Fruit fly (Drosophila melanogaster) whole organism, embryonic: ENCODE measurements around the gene Unc-115b.

Experiments used
- CG10366 ChIP-seq: fragments of 200-800 bp; sonication (Bioruptor generic); IDR thresholded peaks from 2 replicates; pipeline ENCODE4 v1.3.6; 2022; ENCODE audit warnings: missing biosample characterization, missing genetic modification characterization
- CG10462 ChIP-seq: fragments of 200-800 bp; sonication (Bioruptor generic); optimal IDR thresholded peaks from 2 replicates; lab custom pipeline; 2016; ENCODE audit warnings: missing biosample characterization, missing genetic modification characterization
- CG11085 ChIP-seq: fragments of 200-800 bp; sonication (Bioruptor generic); IDR thresholded peaks from 2 replicates; pipeline ENCODE4 v1.3.6; 2022; ENCODE audit warnings: missing biosample characterization, missing genetic modification characterization
- CG11247 ChIP-seq: fragments of 200-800 bp; sonication (Bioruptor generic); IDR thresholded peaks from 2 replicates; pipeline ENCODE4 v1.3.6; 2022; ENCODE audit warnings: missing biosample characterization, missing genetic modification characterization
- CG12071 ChIP-seq: fragments of 200-800 bp; sonication (Bioruptor generic); optimal IDR thresholded peaks from 3 replicates; lab custom pipeline; 2018; ENCODE audit warnings: missing biosample characterization, mild to moderate bottlenecking, missing genetic modification characterization
- CG12155 ChIP-seq: fragments of 200-800 bp; sonication (Bioruptor generic); optimal IDR thresholded peaks from 3 replicates; lab custom pipeline; 2016; ENCODE audit warnings: missing biosample characterization, missing genetic modification characterization
- CG12769 ChIP-seq: fragments of 200-800 bp; sonication (Bioruptor generic); optimal IDR thresholded peaks from 2 replicates; lab custom pipeline; 2019; ENCODE audit warnings: missing biosample characterization, mild to moderate bottlenecking, missing genetic modification characterization, moderate library complexity
- CG14710 ChIP-seq: fragments of 200-800 bp; sonication (Bioruptor generic); optimal IDR thresholded peaks from 3 replicates; lab custom pipeline; 2019; ENCODE audit warnings: missing biosample characterization, mild to moderate bottlenecking, missing genetic modification characterization, moderate library complexity
- CG1602 ChIP-seq: fragments of 200-800 bp; sonication (Bioruptor generic); optimal IDR thresholded peaks from 3 replicates; lab custom pipeline; 2016; ENCODE audit warnings: missing biosample characterization, missing genetic modification characterization
- CG17359 ChIP-seq: fragments of 200-800 bp; sonication (Bioruptor generic); optimal IDR thresholded peaks from 3 replicates; lab custom pipeline; 2018; ENCODE audit warnings: missing biosample characterization, mild to moderate bottlenecking, missing genetic modification characterization, moderate library complexity
- CG6654 ChIP-seq: fragments of 200-800 bp; sonication (Bioruptor generic); optimal IDR thresholded peaks from 2 replicates; lab custom pipeline; 2017; ENCODE audit warnings: missing biosample characterization, mild to moderate bottlenecking, missing genetic modification characterization
- CG6683 ChIP-seq: fragments of 200-800 bp; sonication (Bioruptor generic); optimal IDR thresholded peaks from 2 replicates; lab custom pipeline; 2017; ENCODE audit warnings: missing biosample characterization, mild to moderate bottlenecking, missing genetic modification characterization, missing genetic modification reagents
- CG8944 ChIP-seq: fragments of 200-800 bp; sonication (Bioruptor generic); optimal IDR thresholded peaks from 3 replicates; lab custom pipeline; 2016; ENCODE audit warnings: missing biosample characterization, missing genetic modification characterization
- CHES-1-like ChIP-seq: fragments of 200-800 bp; sonication (Bioruptor generic); optimal IDR thresholded peaks from 2 replicates; lab custom pipeline; 2016; ENCODE audit warnings: missing biosample characterization, missing genetic modification characterization
- Ets65A ChIP-seq: fragments of 200-800 bp; sonication (Bioruptor generic); peaks from one replicate; lab custom pipeline; 2016; ENCODE audit warnings: missing biosample characterization, missing genetic modification characterization
- Gug ChIP-seq: fragments of 200-800 bp; sonication (Bioruptor generic); IDR thresholded peaks from 4 replicates; pipeline ENCODE4 v1.3.6; 2022; ENCODE audit warnings: missing biosample characterization, missing genetic modification characterization
- HLHmδ ChIP-seq: fragments of 200-800 bp; sonication (Bioruptor generic); optimal IDR thresholded peaks from 2 replicates; lab custom pipeline; 2018; ENCODE audit warnings: missing biosample characterization, mild to moderate bottlenecking, missing genetic modification characterization, moderate library complexity
- HmgZ ChIP-seq: fragments of 200-800 bp; sonication (Bioruptor generic); optimal IDR thresholded peaks from 2 replicates; lab custom pipeline; 2018; ENCODE audit warnings: missing biosample characterization, mild to moderate bottlenecking, missing genetic modification characterization
- Hsf ChIP-seq: fragments of 200-800 bp; sonication (Bioruptor generic); optimal IDR thresholded peaks from 3 replicates; lab custom pipeline; 2016; ENCODE audit warnings: missing biosample characterization, missing genetic modification characterization
- Lhr ChIP-seq: fragments of 200-800 bp; sonication (Bioruptor generic); optimal IDR thresholded peaks from 3 replicates; lab custom pipeline; 2017; ENCODE audit warnings: mild to moderate bottlenecking, missing biosample characterization, missing genetic modification reagents, missing genetic modification characterization
- Mad ChIP-seq: fragments of 200-800 bp; sonication (Bioruptor generic); optimal IDR thresholded peaks from 2 replicates; lab custom pipeline; 2016; ENCODE audit warnings: missing biosample characterization, missing genetic modification characterization
- Spps ChIP-seq: fragments of 200-800 bp; sonication (Bioruptor generic); optimal IDR thresholded peaks from 2 replicates; lab custom pipeline; 2018; ENCODE audit warnings: missing biosample characterization, mild to moderate bottlenecking, missing genetic modification characterization
- Taf1 ChIP-seq: fragments of 200-800 bp; sonication (Bioruptor generic); IDR thresholded peaks from 2 replicates; pipeline ENCODE4 v1.3.6; 2022; ENCODE audit warnings: missing biosample characterization, missing genetic modification characterization
- aop ChIP-seq: fragments of 200-800 bp; sonication (Bioruptor generic); IDR thresholded peaks from 2 replicates; pipeline ENCODE4 v1.3.6; 2022; ENCODE audit warnings: missing biosample characterization, missing genetic modification characterization
- ase ChIP-seq: fragments of 200-800 bp; sonication (Bioruptor generic); IDR thresholded peaks from 3 replicates; pipeline ENCODE4 v1.3.6; 2022; ENCODE audit warnings: missing biosample characterization, missing genetic modification characterization
- az2 ChIP-seq: fragments of 200-800 bp; sonication (Bioruptor generic); optimal IDR thresholded peaks from 3 replicates; lab custom pipeline; 2016; ENCODE audit warnings: missing biosample characterization, missing genetic modification characterization
- cato ChIP-seq: fragments of 200-800 bp; sonication (Bioruptor generic); optimal IDR thresholded peaks from 2 replicates; lab custom pipeline; 2016; ENCODE audit warnings: missing biosample characterization, missing genetic modification characterization, borderline replicate concordance
- crol ChIP-seq: fragments of 200-800 bp; sonication (Bioruptor generic); IDR thresholded peaks from 2 replicates; pipeline ENCODE4 v1.3.6; 2022; ENCODE audit warnings: missing biosample characterization, missing genetic modification characterization
- da ChIP-seq: fragments of 200-800 bp; sonication (Bioruptor generic); optimal IDR thresholded peaks from 2 replicates; lab custom pipeline; 2016; ENCODE audit warnings: missing biosample characterization, missing genetic modification characterization
- dan ChIP-seq: fragments of 200-800 bp; sonication (Bioruptor generic); IDR thresholded peaks from 2 replicates; pipeline ENCODE4 v1.3.6; 2022; ENCODE audit warnings: missing biosample characterization, missing genetic modification characterization
- dm ChIP-seq: fragments of 200-800 bp; sonication (Bioruptor generic); optimal IDR thresholded peaks from 3 replicates; lab custom pipeline; 2016; ENCODE audit warnings: missing biosample characterization, missing genetic modification characterization
- dpn ChIP-seq, 2 experiments: fragments of 200-800 bp; sonication (Bioruptor generic); optimal IDR thresholded peaks; 3 replicates each; lab custom pipeline; 2016; ENCODE audit warnings: missing biosample characterization in 2 of 2, missing genetic modification characterization in 2 of 2
- ems ChIP-seq: fragments of 200-800 bp; sonication (Bioruptor generic); optimal IDR thresholded peaks from 3 replicates; lab custom pipeline; 2016; ENCODE audit warnings: missing biosample characterization, missing genetic modification characterization
- gem ChIP-seq: fragments of 200-800 bp; sonication (Bioruptor generic); optimal IDR thresholded peaks from 2 replicates; lab custom pipeline; 2019; ENCODE audit warnings: missing biosample characterization, mild to moderate bottlenecking, missing genetic modification characterization, moderate library complexity
- grau ChIP-seq: fragments of 200-800 bp; optimal IDR thresholded peaks from 3 replicates; lab custom pipeline; 2019; ENCODE audit warnings: missing biosample characterization, mild to moderate bottlenecking, missing genetic modification characterization, moderate library complexity
- grn ChIP-seq: fragments of 200-800 bp; sonication (Bioruptor generic); optimal IDR thresholded peaks from 3 replicates; lab custom pipeline; 2017; ENCODE audit warnings: missing biosample characterization, missing genetic modification characterization
- jing ChIP-seq: fragments of 200-800 bp; sonication (Bioruptor generic); optimal IDR thresholded peaks from 2 replicates; lab custom pipeline; 2018; ENCODE audit warnings: missing biosample characterization, mild to moderate bottlenecking, missing genetic modification characterization
- kah ChIP-seq: fragments of 200-800 bp; sonication (Bioruptor generic); optimal IDR thresholded peaks from 2 replicates; lab custom pipeline; 2018; ENCODE audit warnings: missing biosample characterization, mild to moderate bottlenecking, missing genetic modification characterization
- mld ChIP-seq: fragments of 200-800 bp; sonication (Bioruptor generic); IDR thresholded peaks from 3 replicates; pipeline ENCODE4 v1.3.6; 2022; ENCODE audit warnings: missing biosample characterization, missing genetic modification characterization; ENCODE audit not compliant: partially characterized antibody
- nerfin-2 ChIP-seq: fragments of 200-800 bp; sonication (Bioruptor generic); IDR thresholded peaks from 2 replicates; pipeline ENCODE4 v1.3.6; 2022; ENCODE audit warnings: missing biosample characterization, missing genetic modification characterization; ENCODE audit not compliant: partially characterized antibody
- oc ChIP-seq: fragments of 200-800 bp; sonication (Bioruptor generic); optimal IDR thresholded peaks from 2 replicates; lab custom pipeline; 2018; ENCODE audit warnings: missing biosample characterization, mild to moderate bottlenecking, missing genetic modification characterization, moderate library complexity
- pb ChIP-seq: fragments of 200-800 bp; sonication (Bioruptor generic); optimal IDR thresholded peaks from 3 replicates; lab custom pipeline; 2016; ENCODE audit warnings: missing biosample characterization, missing genetic modification characterization
- pfk ChIP-seq: fragments of 200-800 bp; sonication (Bioruptor generic); optimal IDR thresholded peaks from 2 replicates; lab custom pipeline; 2018; ENCODE audit warnings: missing biosample characterization, mild to moderate bottlenecking, missing genetic modification characterization, moderate library complexity
- pita ChIP-seq: fragments of 200-800 bp; sonication (Bioruptor generic); optimal IDR thresholded peaks from 2 replicates; lab custom pipeline; 2017; ENCODE audit warnings: missing biosample characterization, mild to moderate bottlenecking, missing genetic modification characterization
- pum ChIP-seq: fragments of 200-800 bp; sonication (Bioruptor generic); optimal IDR thresholded peaks from 2 replicates; lab custom pipeline; 2016; ENCODE audit warnings: missing biosample characterization, missing genetic modification characterization
- ro ChIP-seq: fragments of 200-800 bp; sonication (Bioruptor generic); IDR thresholded peaks from 2 replicates; pipeline ENCODE4 v1.3.6; 2022; ENCODE audit warnings: missing biosample characterization, missing genetic modification characterization
- schlank ChIP-seq: fragments of 200-800 bp; sonication (Bioruptor generic); optimal IDR thresholded peaks from 2 replicates; lab custom pipeline; 2018; ENCODE audit warnings: missing biosample characterization, mild to moderate bottlenecking, missing genetic modification characterization
- sima ChIP-seq: fragments of 200-800 bp; sonication (Bioruptor generic); optimal IDR thresholded peaks from 2 replicates; lab custom pipeline; 2016; ENCODE audit warnings: missing biosample characterization, missing genetic modification characterization
- ssp ChIP-seq: fragments of 200-800 bp; sonication (Bioruptor generic); IDR thresholded peaks from 2 replicates; pipeline ENCODE4 v1.3.6; 2022; ENCODE audit warnings: missing biosample characterization, missing genetic modification characterization
- unc-4 ChIP-seq: fragments of 200-800 bp; sonication (Bioruptor generic); IDR thresholded peaks from 2 replicates; pipeline ENCODE4 v1.3.6; 2022; ENCODE audit warnings: missing biosample characterization, missing genetic modification characterization; ENCODE audit not compliant: partially characterized antibody
- usp ChIP-seq: fragments of >200 bp; optimal IDR thresholded peaks from 2 replicates; lab custom pipeline; 2017; ENCODE audit warnings: missing biosample characterization, missing genetic modification characterization
- vfl ChIP-seq: fragments of 200-800 bp; sonication (Bioruptor generic); optimal IDR thresholded peaks from 2 replicates; lab custom pipeline; 2016; ENCODE audit warnings: missing biosample characterization, missing genetic modification characterization

Unc-115b gene

DNA sequence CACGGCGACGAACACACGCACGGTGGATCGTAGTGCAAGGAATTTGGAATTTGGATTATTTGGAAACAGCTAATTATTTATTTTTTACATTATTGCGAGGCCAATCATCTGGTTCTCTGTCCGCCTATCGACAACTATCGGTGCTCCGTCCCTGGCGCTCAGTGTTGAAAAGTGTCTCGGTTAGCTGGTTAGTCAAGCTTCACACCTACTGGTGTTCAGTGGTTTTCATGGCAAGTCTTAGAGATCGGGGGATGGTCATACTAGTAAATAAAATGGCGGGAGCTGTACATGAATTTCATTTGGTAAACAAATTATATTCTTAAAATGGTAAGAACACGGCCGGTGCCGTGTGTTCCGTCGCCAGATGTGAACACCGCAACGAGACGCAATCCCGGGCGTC, 18.3 kb upstream of the Unc-115b start, which contains the start of the genes trbd and dmt (continued):
- TF ChIP-seq aop (no peak), az2 (GFP tag; lab: Kevin White, UChicago) (no peak), pita (GFP tag; lab: Kevin White, UChicago) (peak; percentile 83), CG8944 (GFP tag; lab: Kevin White, UChicago) (peak; percentile 55), dan (GFP tag; lab: Robert Waterston, UW) (no peak), cato (GFP tag; lab: Kevin White, UChicago) (no peak), HLHmδ (GFP tag; lab: Kevin White, UChicago) (peak; percentile 23), oc (no peak), grau (tag; lab: Kevin White, UChicago) (no peak), da (peak; percentile 60), CG14710 (tag; lab: Kevin White, UChicago) (no peak), dm (peak; percentile 78), CG12769 (no peak), CG12071 (GFP tag; lab: Kevin White, UChicago) (no peak), nerfin-2 (no peak), jing (no peak), Mad (GFP tag; lab: Kevin White, UChicago) (peak; percentile 58), ase (GFP tag; lab: Robert Waterston, UW) (no peak), ssp (GFP tag; lab: Robert Waterston, UW) (no peak), pfk (GFP tag; lab: Kevin White, UChicago) (no peak), Gug (GFP tag; lab: Robert Waterston, UW) (no peak), ro (GFP tag; lab: Robert Waterston, UW) (no peak), unc-4 (GFP tag; lab: Robert Waterston, UW) (no peak), Lhr (GFP tag; lab: Kevin White, UChicago) (peak; percentile 89), CG1602 (GFP tag; lab: Kevin White, UChicago) (peak; percentile 40), crol (GFP tag; lab: Robert Waterston, UW) (no peak), dpn (GFP tag; optimal IDR thresholded peaks at IDR 0.05; lab: Kevin White, UChicago) (peak in 1 of 2 experiments; percentile 74), Hsf (GFP tag; lab: Kevin White, UChicago) (peak; percentile 37), pb (GFP tag; lab: Kevin White, UChicago) (no peak), kah (GFP tag; lab: Kevin White, UChicago) (peak; percentile 78), usp (GFP tag; lab: Kevin White, UChicago) (no peak), CG10462 (peak; percentile 11), HmgZ (tag; lab: Kevin White, UChicago) (peak; percentile 88), CG6683 (GFP tag; lab: Kevin White, UChicago) (no peak), Ets65A (peak; percentile 98), CG11085 (GFP tag; lab: Robert Waterston, UW) (no peak), Taf1 (GFP tag; lab: Robert Waterston, UW) (no peak), mld (GFP tag; lab: Robert Waterston, UW) (no peak), pum (peak; percentile 50), sima (GFP tag; lab: Kevin White, UChicago) (peak; percentile 24), ems (peak; percentile 26), CG12155 (GFP tag; lab: Kevin White, UChicago) (peak; percentile 56), CG17359 (tag; lab: Kevin White, UChicago) (no peak), schlank (tag; lab: Kevin White, UChicago) (peak; percentile 2), CG11247 (GFP tag; lab: Robert Waterston, UW) (no peak), Spps (tag; lab: Kevin White, UChicago) (no peak), CHES-1-like (GFP tag; lab: Kevin White, UChicago) (peak; percentile 92), gem (no peak), grn (GFP tag; lab: Kevin White, UChicago) (no peak), CG6654 (GFP tag; lab: Kevin White, UChicago) (no peak), vfl (GFP tag; lab: Kevin White, UChicago) (peak; percentile 64), CG10366 (GFP tag; lab: Robert Waterston, UW) (no peak)
